Fruit fly (Drosophila melanogaster): ENCODE data around the gene nerfin-1.

The nerfin-1 gene

DNA sequence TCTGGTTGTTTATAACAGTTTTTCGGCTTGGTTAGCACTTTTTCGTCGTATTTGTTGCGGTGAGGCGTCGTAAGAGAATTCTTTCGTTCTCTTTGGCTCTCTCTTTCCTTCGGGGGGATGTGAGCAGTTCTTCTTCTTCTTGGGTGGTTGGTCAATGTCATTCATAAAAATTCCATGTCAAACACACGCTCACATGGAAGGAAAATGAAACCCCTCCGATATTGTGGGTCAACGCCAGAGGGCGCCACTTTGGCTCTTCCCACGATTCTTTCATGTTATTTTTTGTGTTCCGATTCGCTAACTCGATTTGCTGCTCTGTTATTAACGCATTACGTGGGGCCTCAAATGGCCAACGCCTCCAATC is 26.0 kb upstream of the nerfin-1 start (continued):
- TF ChIP-seq CG13894 (tag; optimal IDR thresholded peaks at IDR 0.05) (peak; percentile 94), CTCF (GFP tag; optimal IDR thresholded peaks at IDR 0.05) (peak; percentile 91), CG10209 (GFP tag; optimal IDR thresholded peaks at IDR 0.05) (no peak), Hr78 (GFP tag; optimal IDR thresholded peaks at IDR 0.05) (peak in 1 of 2 experiments; percentile 51), Elba2 (GFP tag; optimal IDR thresholded peaks at IDR 0.05) (no peak), sim (GFP tag; IDR thresholded peaks at IDR 0.05) (no peak), unc-4 (GFP tag; IDR thresholded peaks at IDR 0.05; ENCODE audit: partially characterized antibody) (no peak), ken (GFP tag; IDR thresholded peaks at IDR 0.05) (peak; percentile 20; the same call in 1 of the 3 replicates), sug (tag; optimal IDR thresholded peaks at IDR 0.05) (peak; percentile 41), CG15514 (GFP tag; optimal IDR thresholded peaks at IDR 0.05) (peak; percentile 7), CG17385 (GFP tag; optimal IDR thresholded peaks at IDR 0.05) (peak; percentile 85), fd3F (GFP tag; optimal IDR thresholded peaks at IDR 0.05) (no peak), dati (GFP tag; IDR thresholded peaks at IDR 0.05) (no peak), CG11456 (GFP tag; IDR thresholded peaks at IDR 0.05) (no peak), mirr (GFP tag; optimal IDR thresholded peaks at IDR 0.05) (peak; percentile 34), CG13287 (GFP tag; IDR thresholded peaks at IDR 0.05; ENCODE audit: partially characterized antibody) (peak; percentile 6; the same call in 1 of the 2 replicates), abd-A (tag; optimal IDR thresholded peaks at IDR 0.05) (peak; percentile 70), CG1024 (GFP tag; IDR thresholded peaks at IDR 0.05) (peak; percentile 41; the same call in 1 of the 2 replicates), CG13624 (GFP tag; optimal IDR thresholded peaks at IDR 0.05) (no peak), tup (GFP tag; optimal IDR thresholded peaks at IDR 0.05) (no peak), Ets65A (GFP tag) (peak; percentile 40), CG12155 (GFP tag; optimal IDR thresholded peaks at IDR 0.05) (no peak), Dip2 (GFP tag; IDR thresholded peaks at IDR 0.05) (peak; percentile 59), ranshi (GFP tag; IDR thresholded peaks at IDR 0.05) (no peak), CG32532 (GFP tag; IDR thresholded peaks at IDR 0.05) (peak; percentile 19; the same call in 1 of the 2 replicates), p53 (GFP tag; optimal IDR thresholded peaks at IDR 0.05) (no peak), Drgx (GFP tag; IDR thresholded peaks at IDR 0.05) (no peak), CG8290 (GFP tag; optimal IDR thresholded peaks at IDR 0.05) (no peak), CG8290 (tag; optimal IDR thresholded peaks at IDR 0.05) (peak in 1 of 2 experiments; percentile 19), seq (GFP tag; IDR thresholded peaks at IDR 0.05) (peak; percentile 38; the same call in 1 of the 2 replicates), CG6791 (GFP tag; IDR thresholded peaks at IDR 0.05; ENCODE audit: partially characterized antibody) (peak; percentile 45; the same call in 1 of the 3 replicates), Med (GFP tag) (peak; percentile 75), CG12299 (tag; optimal IDR thresholded peaks at IDR 0.05) (no peak), Mad (GFP tag; optimal IDR thresholded peaks at IDR 0.05) (no peak), ERR (GFP tag; optimal IDR thresholded peaks at IDR 0.05) (peak; percentile 4), gce (GFP tag; IDR thresholded peaks at IDR 0.05) (no peak), Rfx (GFP tag; IDR thresholded peaks at IDR 0.05) (0 out of 2 replicates have a peak, but pooled peaks have one; percentile 29)

DNA sequence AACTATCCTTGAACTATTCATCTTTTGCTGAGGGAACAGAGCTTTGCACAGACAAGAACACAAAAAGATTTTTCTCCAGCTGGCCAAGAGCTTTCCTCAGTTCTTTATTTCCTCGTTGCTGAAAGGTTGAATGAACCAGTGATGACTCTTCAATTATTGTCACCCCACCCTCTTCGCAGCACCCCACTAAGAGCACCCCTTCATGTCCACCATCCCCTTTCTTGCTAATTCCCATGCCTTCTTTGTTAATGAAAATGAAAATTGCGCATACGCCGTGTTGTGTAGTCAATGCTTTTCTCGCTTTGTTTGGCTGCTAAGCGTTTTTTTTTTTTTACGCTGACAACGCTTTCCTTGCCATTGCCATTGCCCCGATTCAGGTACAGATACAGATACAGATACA is 25.1 kb upstream of the nerfin-1 start:
- TF ChIP-seq CG17612 (GFP tag; IDR thresholded peaks at IDR 0.05) = no peak
- TF ChIP-seq CG15269 (tag; optimal IDR thresholded peaks at IDR 0.05) = no peak
- peak; percentile 12; the same call in 1 of the 2 replicates for TF ChIP-seq CG7372 (GFP tag; IDR thresholded peaks at IDR 0.05)
- peak; percentile 20 for TF ChIP-seq CG15514 (GFP tag; optimal IDR thresholded peaks at IDR 0.05)
- TF ChIP-seq Sox102F (GFP tag; optimal IDR thresholded peaks at IDR 0.05) = no peak
- TF ChIP-seq CHES-1-like (GFP tag; optimal IDR thresholded peaks at IDR 0.05) = no peak
- TF ChIP-seq Atf-2 (GFP tag; optimal IDR thresholded peaks at IDR 0.05) = no peak
- TF ChIP-seq CG14441 (GFP tag; IDR thresholded peaks at IDR 0.05) = no peak
- TF ChIP-seq Jarid2 (GFP tag; optimal IDR thresholded peaks at IDR 0.05) = no peak
- no peak for TF ChIP-seq Rfx (GFP tag; IDR thresholded peaks at IDR 0.05)
- TF ChIP-seq chinmo (GFP tag; IDR thresholded peaks at IDR 0.05; ENCODE audit: partially characterized antibody) = 0 out of 4 replicates have a peak, but pooled peaks have one; percentile 10
- TF ChIP-seq Dll (GFP tag; IDR thresholded peaks at IDR 0.05; ENCODE audit: partially characterized antibody) = no peak

All from whole organism, embryonic.